Worm (Caenorhabditis elegans) whole organism, L2 larva: ENCODE data around the gene mdt-26.

Experiments used
- R02D3.7 ChIP-seq: fragments of 150-350 bp; optimal IDR thresholded peaks from 2 replicates; lab custom pipeline; 2014; ENCODE audit warnings: missing biosample characterization, missing genetic modification characterization
- ZK546.5 ChIP-seq: sonication (generic microtip); optimal IDR thresholded peaks from 2 replicates; lab custom pipeline; 2017; ENCODE audit warnings: missing biosample characterization, missing genetic modification characterization
- alr-1 ChIP-seq: fragments of 150-350 bp; optimal IDR thresholded peaks from 2 replicates; lab custom pipeline; 2014; ENCODE audit warnings: missing biosample characterization, missing genetic modification characterization
- ceh-82 ChIP-seq: fragments of 150-350 bp; optimal IDR thresholded peaks from 2 replicates; lab custom pipeline; 2014; ENCODE audit warnings: missing biosample characterization, missing genetic modification characterization
- elt-3 ChIP-seq: sonication (generic microtip); optimal IDR thresholded peaks from 2 replicates; lab custom pipeline; 2017; ENCODE audit warnings: missing biosample characterization, missing genetic modification characterization
- lin-11 ChIP-seq: fragments of 150-350 bp; sonication (generic microtip); optimal IDR thresholded peaks from 2 replicates; lab custom pipeline; 2014; ENCODE audit warnings: missing biosample characterization, missing genetic modification characterization, inconsistent platforms, mixed read lengths
- nhr-23 ChIP-seq: fragments of 150-350 bp; optimal IDR thresholded peaks from 2 replicates; lab custom pipeline; 2014; ENCODE audit warnings: missing biosample characterization, missing genetic modification reagents, missing genetic modification characterization
- nhr-237 ChIP-seq: fragments of 150-350 bp; optimal IDR thresholded peaks from 2 replicates; lab custom pipeline; 2014; ENCODE audit warnings: missing biosample characterization, missing genetic modification characterization
- nhr-77 ChIP-seq: fragments of 150-350 bp; optimal IDR thresholded peaks from 2 replicates; lab custom pipeline; 2014; ENCODE audit warnings: missing biosample characterization, missing genetic modification characterization
- unc-62 ChIP-seq: fragments of 150-350 bp; optimal IDR thresholded peaks from 2 replicates; lab custom pipeline; 2014; ENCODE audit warnings: missing biosample characterization, missing genetic modification reagents, missing genetic modification characterization
- zag-1 ChIP-seq: fragments of 150-350 bp; optimal IDR thresholded peaks from 2 replicates; lab custom pipeline; 2014; ENCODE audit warnings: missing biosample characterization, missing genetic modification characterization
- ztf-1 ChIP-seq: fragments of 200-800 bp; sonication (Bioruptor generic); conservative IDR thresholded peaks from 2 replicates; pipeline ENCODE4 v1.3.6; 2022; ENCODE audit warnings: missing genetic modification characterization, missing compliant biosample characterization
- ztf-11 ChIP-seq: sonication (generic microtip); optimal IDR thresholded peaks from 2 replicates; lab custom pipeline; 2017; ENCODE audit warnings: missing biosample characterization, missing genetic modification characterization
- ztf-4 ChIP-seq: fragments of 150-350 bp; optimal IDR thresholded peaks from 2 replicates; lab custom pipeline; 2014; ENCODE audit warnings: missing biosample characterization, missing genetic modification characterization

- TF ChIP-seq unc-62 (GFP tag; lab: Kevin White, UChicago) (no peak), lin-11 (tag; lab: Kevin White, UChicago) (no peak), ztf-11 (tag; lab: Kevin White, UChicago) (no peak), elt-3 (no peak), nhr-77 (tag; lab: Kevin White, UChicago) (no peak), nhr-237 (tag; lab: Kevin White, UChicago) (no peak), ztf-1 (GFP tag; lab: Robert Waterston, UW) (no peak), nhr-23 (no peak), alr-1 (tag; lab: Kevin White, UChicago) (no peak), R02D3.7 (no peak), zag-1 (tag; lab: Kevin White, UChicago) (no peak), ztf-4 (tag; lab: Kevin White, UChicago) (no peak), ceh-82 (tag; lab: Kevin White, UChicago) (no peak), ZK546.5 (tag; lab: Kevin White, UChicago) (no peak)
Observed at ce11 chrII:5636826-5637225, 24.2 kb upstream of the mdt-26 start, which contains the start of gene F59E12.8.
